Fruit fly (Drosophila melanogaster): Measurements from ENCODE around the gene CG43760.

Gene CG43760

dm6 chr2L:15742976-15743375 is 33.7 kb downstream of the CG43760 start:
- TF ChIP-seq h (optimal IDR thresholded peaks at IDR 0.05), result no peak
- TF ChIP-seq Sin3A (optimal IDR thresholded peaks at IDR 0.05), result no peak
- no peak for TF ChIP-seq ttk (optimal IDR thresholded peaks at IDR 0.05)
- TF ChIP-seq insv (optimal IDR thresholded peaks at IDR 0.05), result no peak
- TF ChIP-seq psq (optimal IDR thresholded peaks at IDR 0.05), result no peak

DNA sequence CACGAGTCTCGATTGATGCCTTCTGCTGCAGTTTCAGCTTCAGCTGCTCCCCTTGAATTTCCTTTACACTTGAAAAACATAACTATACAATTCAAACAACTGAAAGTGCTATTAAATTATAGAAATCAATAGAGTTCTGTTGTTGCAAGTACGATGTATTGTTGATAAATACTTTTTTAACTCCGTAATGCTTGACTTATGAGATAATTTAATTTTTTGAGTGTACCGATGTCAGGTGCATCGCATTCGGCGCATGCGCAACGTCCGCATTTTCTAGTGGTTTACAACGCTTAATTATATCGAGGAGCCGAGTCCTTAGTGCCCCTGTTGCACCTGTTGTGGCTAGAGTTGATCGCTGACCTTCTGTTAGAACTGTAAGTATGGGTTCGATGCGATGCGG is 35.2 kb downstream of the CG43760 start:
- TF ChIP-seq psq (optimal IDR thresholded peaks at IDR 0.05), result no peak
- no peak for TF ChIP-seq Sin3A (optimal IDR thresholded peaks at IDR 0.05)
- TF ChIP-seq Myc (optimal IDR thresholded peaks at IDR 0.05), result no peak
- no peak for TF ChIP-seq insv (optimal IDR thresholded peaks at IDR 0.05)
- TF ChIP-seq h (optimal IDR thresholded peaks at IDR 0.05), result no peak
- no peak for TF ChIP-seq ttk (optimal IDR thresholded peaks at IDR 0.05)

- TF ChIP-seq Myc (optimal IDR thresholded peaks at IDR 0.05) (no peak), psq (optimal IDR thresholded peaks at IDR 0.05) (no peak), insv (optimal IDR thresholded peaks at IDR 0.05) (no peak), h (optimal IDR thresholded peaks at IDR 0.05) (no peak), Sin3A (optimal IDR thresholded peaks at IDR 0.05) (no peak), ttk (optimal IDR thresholded peaks at IDR 0.05) (no peak)
These were observed 35.7 kb downstream of the CG43760 start for dm6 chr2L:15740918-15741317.

DNA sequence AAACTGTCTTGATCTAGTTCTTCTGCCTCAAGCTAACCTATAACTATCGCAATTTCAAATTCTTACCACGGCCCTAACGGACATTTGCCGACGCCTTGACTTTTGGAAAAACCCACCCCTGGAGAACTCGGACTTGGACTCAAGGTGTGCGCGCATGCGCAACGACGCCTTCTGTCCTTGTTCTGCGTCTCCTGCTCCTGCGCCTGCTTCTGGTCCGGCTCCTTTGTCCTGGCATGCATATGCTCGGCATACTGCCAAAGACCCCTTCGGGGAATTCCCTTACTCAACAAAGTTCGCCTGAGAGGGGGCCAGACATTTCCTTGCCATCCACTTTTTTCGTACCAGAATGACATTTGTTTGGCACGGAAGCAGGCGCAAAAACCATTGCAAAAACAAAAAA is 40.7 kb downstream of the CG43760 start:
- no peak for TF ChIP-seq insv (optimal IDR thresholded peaks at IDR 0.05)

- TF ChIP-seq psq (optimal IDR thresholded peaks at IDR 0.05) (no peak), h (optimal IDR thresholded peaks at IDR 0.05) (no peak), Sin3A (optimal IDR thresholded peaks at IDR 0.05) (no peak), ttk (optimal IDR thresholded peaks at IDR 0.05) (no peak), insv (optimal IDR thresholded peaks at IDR 0.05) (no peak), Myc (optimal IDR thresholded peaks at IDR 0.05) (no peak)
These were observed 45.0 kb downstream of the CG43760 start for dm6 chr2L:15731687-15732086.

Measured in Kc167 (cell line).